Worm (Caenorhabditis elegans): ENCODE data around the gene B0250.7.

Gene B0250.7

ce11 chrV:20499642-20500041, 23.8 kb upstream of the B0250.7 start:
- no peak for TF ChIP-seq F49E8.2 (tag; optimal IDR thresholded peaks at IDR 0.05; ENCODE audit: insufficient read depth)
- TF ChIP-seq ceh-100 (GFP tag; IDR thresholded peaks at IDR 0.05): no peak
- TF ChIP-seq nhr-80 (tag; optimal IDR thresholded peaks at IDR 0.05): peak; percentile 23
- no peak for TF ChIP-seq zim-3 (tag; optimal IDR thresholded peaks at IDR 0.05)
- no peak for TF ChIP-seq attf-6 (GFP tag; IDR thresholded peaks at IDR 0.05)
- TF ChIP-seq let-607 (tag; optimal IDR thresholded peaks at IDR 0.05): peak in 1 of 2 experiments; percentile 12
- TF ChIP-seq dpl-1 (GFP tag; optimal IDR thresholded peaks at IDR 0.05): no peak
- TF ChIP-seq madf-8 (GFP tag; conservative IDR thresholded peaks at IDR 0.05): no peak
- no peak for TF ChIP-seq ama-1 (optimal IDR thresholded peaks at IDR 0.05)
- no peak for TF ChIP-seq ama-1 (GFP tag; optimal IDR thresholded peaks at IDR 0.05)

- TF ChIP-seq nhr-80 (tag; optimal IDR thresholded peaks at IDR 0.05) (peak; percentile 96), B0261.1 (tag; optimal IDR thresholded peaks at IDR 0.05) (no peak), egl-44 (GFP tag; IDR thresholded peaks at IDR 0.05) (0 out of 2 replicates have a peak, but pooled peaks have one; percentile 47), F23B12.7 (tag; optimal IDR thresholded peaks at IDR 0.05; ENCODE audit: insufficient read depth) (no peak), madf-6 (GFP tag; IDR thresholded peaks at IDR 0.05) (no peak), aptf-2 (GFP tag; conservative IDR thresholded peaks at IDR 0.05) (no peak), lag-1 (GFP tag; IDR thresholded peaks at IDR 0.05) (no peak), nfyb-1 (GFP tag; IDR thresholded peaks at IDR 0.05) (peak; percentile 69; the same call in 1 of the 2 replicates), atf-7 (tag; optimal IDR thresholded peaks at IDR 0.05) (peak; percentile 37), ztf-22 (GFP tag; optimal IDR thresholded peaks at IDR 0.05) (peak; percentile 26), C06A6.2 (GFP tag; conservative IDR thresholded peaks at IDR 0.05) (no peak), him-1 (tag; optimal IDR thresholded peaks at IDR 0.05) (no peak), tbp1 (GFP tag; optimal IDR thresholded peaks at IDR 0.05) (peak; percentile 41), dpl-1 (GFP tag; optimal IDR thresholded peaks at IDR 0.05) (no peak), mcd-1 (GFP tag; IDR thresholded peaks at IDR 0.05) (0 out of 2 replicates have a peak, but pooled peaks have one; percentile 19), xnd-1 (tag; optimal IDR thresholded peaks at IDR 0.05) (no peak), F57C9.4 (tag; optimal IDR thresholded peaks at IDR 0.05) (no peak), lin-54 (GFP tag; optimal IDR thresholded peaks at IDR 0.05) (no peak), pha-4 (tag; optimal IDR thresholded peaks at IDR 0.05) (no peak), mel-28 (tag; optimal IDR thresholded peaks at IDR 0.05; ENCODE audit: borderline replicate concordance) (no peak), nhr-90 (tag; optimal IDR thresholded peaks at IDR 0.05) (peak; percentile 44), unc-130 (GFP tag; optimal IDR thresholded peaks at IDR 0.05) (no peak), ekl-4 (GFP tag; IDR thresholded peaks at IDR 0.05) (0 out of 2 replicates have a peak, but pooled peaks have one; percentile 36), let-607 (tag; optimal IDR thresholded peaks at IDR 0.05) (peak; percentile 95 to 97)
These were observed 23.1 kb upstream of the B0250.7 start, which contains the start of gene dct-16 for ce11 chrV:20498980-20499379. TSS of gene dct-16 (minus strand) at chrV:20499057.

ce11 chrV:20497537-20497936, 21.7 kb upstream of the B0250.7 start:
- peak; percentile 40 for TF ChIP-seq dpff-1 (tag; optimal IDR thresholded peaks at IDR 0.05)
- peak; percentile 67 for TF ChIP-seq tlf-1 (GFP tag; optimal IDR thresholded peaks at IDR 0.05)
- TF ChIP-seq akir-1 (GFP tag; optimal IDR thresholded peaks at IDR 0.05): no peak
- no peak for TF ChIP-seq nfya-2 (GFP tag; IDR thresholded peaks at IDR 0.05)
- peak; percentile 57 for TF ChIP-seq lin-54 (GFP tag; optimal IDR thresholded peaks at IDR 0.05)
- peak; percentile 43; the same call in 1 of the 2 replicates for TF ChIP-seq ekl-4 (GFP tag; IDR thresholded peaks at IDR 0.05)
- no peak for TF ChIP-seq B0019.2 (GFP tag; conservative IDR thresholded peaks at IDR 0.05)
- no peak for TF ChIP-seq cebp-1 (GFP tag; IDR thresholded peaks at IDR 0.05)
- peak; percentile 61 for TF ChIP-seq cebp-1 (tag; optimal IDR thresholded peaks at IDR 0.05)
- TF ChIP-seq nhr-90 (tag; optimal IDR thresholded peaks at IDR 0.05): peak; percentile 74
- TF ChIP-seq lin-26 (GFP tag; IDR thresholded peaks at IDR 0.05): no peak
- TF ChIP-seq ama-1 (optimal IDR thresholded peaks at IDR 0.05): no peak
- TF ChIP-seq ama-1 (GFP tag; optimal IDR thresholded peaks at IDR 0.05): no peak
- TF ChIP-seq repo-1 (tag; optimal IDR thresholded peaks at IDR 0.05): peak; percentile 92
- TF ChIP-seq ccch-3 (GFP tag; optimal IDR thresholded peaks at IDR 0.05): no peak
- TF ChIP-seq snpc-4 (GFP tag; optimal IDR thresholded peaks at IDR 0.05): no peak
- TF ChIP-seq snpc-4 (tag; optimal IDR thresholded peaks at IDR 0.05): peak in 1 of 4 experiments; percentile 23
- TF ChIP-seq lsl-1 (GFP tag; optimal IDR thresholded peaks at IDR 0.05): no peak
- TF ChIP-seq F49E8.2 (tag; optimal IDR thresholded peaks at IDR 0.05; ENCODE audit: insufficient read depth): no peak
- no peak for TF ChIP-seq mxl-1 (tag; optimal IDR thresholded peaks at IDR 0.05)
- peak; percentile 66 for TF ChIP-seq Y56A3A.18 (GFP tag; IDR thresholded peaks at IDR 0.05)
- TF ChIP-seq attf-3 (GFP tag; conservative IDR thresholded peaks at IDR 0.05): no peak
